Worm (Caenorhabditis elegans) whole organism, L4 larva: ENCODE measurements around the gene AC3.12.

ENCODE experiments used
- F10B5.3 ChIP-seq: sonication (generic microtip); optimal IDR thresholded peaks from 2 replicates; lab custom pipeline; 2016; ENCODE audit warnings: mild to moderate bottlenecking, missing genetic modification characterization, missing compliant biosample characterization
- ama-1 ChIP-seq: fragments of 150-350 bp; optimal IDR thresholded peaks from 2 replicates; lab custom pipeline; 2014; ENCODE audit warnings: inconsistent platforms, mixed read lengths
- saeg-2 ChIP-seq: fragments of 200-800 bp; sonication (Bioruptor generic); IDR thresholded peaks from 2 replicates; pipeline ENCODE4 v1.3.6; 2022; ENCODE audit warnings: missing genetic modification reagents, missing genetic modification characterization, missing compliant biosample characterization
- spr-3 ChIP-seq: fragments of 200-800 bp; sonication (Bioruptor generic); optimal IDR thresholded peaks from 2 replicates; lab custom pipeline; 2018; ENCODE audit warnings: mild to moderate bottlenecking, missing genetic modification characterization, missing compliant biosample characterization

DNA sequence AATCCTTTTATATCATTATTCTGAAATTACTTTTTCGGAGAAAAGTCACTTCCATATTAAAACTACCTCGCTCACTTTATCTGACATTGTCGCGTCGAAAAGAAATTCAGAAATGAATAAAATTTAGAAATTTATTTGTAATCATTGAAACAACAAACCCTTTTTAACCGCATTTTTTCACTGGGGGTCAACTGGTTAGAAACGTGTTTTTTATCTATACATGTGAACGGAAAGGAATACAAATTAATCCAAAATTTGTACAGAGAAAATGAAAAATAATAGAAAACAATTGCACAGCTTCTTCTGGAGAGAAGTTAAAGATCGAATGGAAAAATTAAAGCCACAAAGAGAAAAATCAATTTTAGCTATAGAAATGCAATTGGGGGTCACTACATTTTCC, 49.4 kb upstream of the AC3.12 start, which contains the start of gene tag-314:
- TF ChIP-seq F10B5.3 (no peak), spr-3 (GFP tag; lab: Kevin White, UChicago) (no peak), ama-1 (lab: Kevin White, UChicago) (no peak), saeg-2 (no peak)
